Worm (Caenorhabditis elegans): ENCODE data around the gene F53F8.4.
A peak's percentile ranks its signal among the peaks of the same experiment; 100 is the strongest.

Gene F53F8.4

ce11 chrV:20722447-20722846 lies 31.0 kb upstream of the F53F8.4 start:
- no peak for TF ChIP-seq F13H6.1 (tag; optimal IDR thresholded peaks at IDR 0.05)
- no peak for TF ChIP-seq nhr-10 (tag; optimal IDR thresholded peaks at IDR 0.05)
- no peak for TF ChIP-seq nhr-6 (tag; optimal IDR thresholded peaks at IDR 0.05)
- TF ChIP-seq aly-2 (tag; optimal IDR thresholded peaks at IDR 0.05) = no peak
- TF ChIP-seq mdl-1 (tag; optimal IDR thresholded peaks at IDR 0.05) = no peak
- TF ChIP-seq unc-39 (tag; optimal IDR thresholded peaks at IDR 0.05) = no peak
- TF ChIP-seq nhr-12 (tag; optimal IDR thresholded peaks at IDR 0.05) = no peak
- TF ChIP-seq nhr-25 (tag; optimal IDR thresholded peaks at IDR 0.05) = no peak
- no peak for TF ChIP-seq nhr-129 (tag; optimal IDR thresholded peaks at IDR 0.05)
- no peak for TF ChIP-seq nhr-23 (tag; optimal IDR thresholded peaks at IDR 0.05)
- no peak for TF ChIP-seq ceh-82 (tag; optimal IDR thresholded peaks at IDR 0.05)

- no peak for TF ChIP-seq elt-1 (tag; optimal IDR thresholded peaks at IDR 0.05)
- TF ChIP-seq nhr-77 (tag; optimal IDR thresholded peaks at IDR 0.05) = no peak
- TF ChIP-seq unc-62 (GFP tag; optimal IDR thresholded peaks at IDR 0.05) = no peak
- TF ChIP-seq sma-9 (GFP tag; optimal IDR thresholded peaks at IDR 0.05) = no peak
- no peak for TF ChIP-seq sma-9 (tag; optimal IDR thresholded peaks at IDR 0.05)
- no peak for TF ChIP-seq elt-3 (tag; optimal IDR thresholded peaks at IDR 0.05)
- no peak for TF ChIP-seq ztf-1 (GFP tag; conservative IDR thresholded peaks at IDR 0.05)
- TF ChIP-seq C34F6.9 (tag; optimal IDR thresholded peaks at IDR 0.05) = no peak
- no peak for TF ChIP-seq peb-1 (tag; optimal IDR thresholded peaks at IDR 0.05)
- no peak for TF ChIP-seq sma-3 (GFP tag; optimal IDR thresholded peaks at IDR 0.05)
- no peak for TF ChIP-seq ZK546.5 (tag; optimal IDR thresholded peaks at IDR 0.05)
- no peak for TF ChIP-seq blmp-1 (tag; optimal IDR thresholded peaks at IDR 0.05; ENCODE audit: insufficient read depth)
- no peak for TF ChIP-seq zag-1 (tag; optimal IDR thresholded peaks at IDR 0.05)
- TF ChIP-seq Y55F3AM.14 (GFP tag; optimal IDR thresholded peaks at IDR 0.05) = no peak
- no peak for TF ChIP-seq nhr-23 (tag; optimal IDR thresholded peaks at IDR 0.05)
- TF ChIP-seq R02D3.7 (tag; optimal IDR thresholded peaks at IDR 0.05) = no peak
- TF ChIP-seq mab-5 (tag; optimal IDR thresholded peaks at IDR 0.05) = no peak
- no peak for TF ChIP-seq nhr-10 (tag; optimal IDR thresholded peaks at IDR 0.05)
- no peak for TF ChIP-seq ceh-82 (tag; optimal IDR thresholded peaks at IDR 0.05)
- no peak for TF ChIP-seq mbf-1 (tag; optimal IDR thresholded peaks at IDR 0.05)
Measured at ce11 chrV:20721934-20722333, 30.4 kb upstream of the F53F8.4 start, which contains the start of gene Y44A6C.2. Gene Y44A6C.2 (plus strand): TSS chrV:20722234.

ce11 chrV:20716830-20717441 lies 25.5 kb upstream of the F53F8.4 start:
- TF ChIP-seq ceh-82 (tag; optimal IDR thresholded peaks at IDR 0.05) (no peak), ama-1 (optimal IDR thresholded peaks at IDR 0.05) (peak; percentile 12)

ce11 chrV:20716267-20716666 lies 24.8 kb upstream of the F53F8.4 start:
- no peak for TF ChIP-seq elt-3 (tag; optimal IDR thresholded peaks at IDR 0.05)
- TF ChIP-seq sem-4 (tag; optimal IDR thresholded peaks at IDR 0.05) = peak; percentile 11
- no peak for TF ChIP-seq ceh-16 (tag; optimal IDR thresholded peaks at IDR 0.05)

ce11 chrV:20714503-20714902 lies 23.0 kb upstream of the F53F8.4 start:
- no peak for TF ChIP-seq ama-1 (optimal IDR thresholded peaks at IDR 0.05)
- no peak for TF ChIP-seq F13H6.1 (tag; optimal IDR thresholded peaks at IDR 0.05)
- no peak for TF ChIP-seq ZK546.5 (tag; optimal IDR thresholded peaks at IDR 0.05)
- TF ChIP-seq alr-1 (tag; optimal IDR thresholded peaks at IDR 0.05) = no peak
- no peak for TF ChIP-seq elt-3 (tag; optimal IDR thresholded peaks at IDR 0.05)
- no peak for TF ChIP-seq ztf-4 (tag; optimal IDR thresholded peaks at IDR 0.05)
- TF ChIP-seq nhr-77 (tag; optimal IDR thresholded peaks at IDR 0.05) = no peak
- no peak for TF ChIP-seq unc-55 (GFP tag; optimal IDR thresholded peaks at IDR 0.05)
- no peak for TF ChIP-seq R02D3.7 (tag; optimal IDR thresholded peaks at IDR 0.05)
- TF ChIP-seq mbf-1 (tag; optimal IDR thresholded peaks at IDR 0.05) = no peak
- TF ChIP-seq ceh-16 (tag; optimal IDR thresholded peaks at IDR 0.05) = no peak
- no peak for TF ChIP-seq blmp-1 (tag; optimal IDR thresholded peaks at IDR 0.05; ENCODE audit: insufficient read depth)
- no peak for TF ChIP-seq nhr-12 (tag; optimal IDR thresholded peaks at IDR 0.05)
- TF ChIP-seq nhr-237 (tag; optimal IDR thresholded peaks at IDR 0.05) = no peak
- TF ChIP-seq C34F6.9 (tag; optimal IDR thresholded peaks at IDR 0.05) = no peak
- TF ChIP-seq nhr-129 (tag; optimal IDR thresholded peaks at IDR 0.05) = no peak
